Fruit fly (Drosophila melanogaster): ENCODE measurements around the gene CG15468.
A peak's percentile ranks its signal among the peaks of the same experiment; 100 is the strongest.

CG15468 gene

dm6 chrX:4919040-4919881 lies 41.7 kb downstream of the CG15468 start (continued):
- TF ChIP-seq CG8290 (GFP tag; optimal IDR thresholded peaks at IDR 0.05), result peak; percentile 57
- peak in 1 of 2 experiments; percentile 98 for TF ChIP-seq CG8290 (tag; optimal IDR thresholded peaks at IDR 0.05)
- no peak for TF ChIP-seq Trl (optimal IDR thresholded peaks at IDR 0.05)
- TF ChIP-seq Trl (GFP tag; optimal IDR thresholded peaks at IDR 0.05), result peak; percentile 86
- peak; percentile 77; the same call in 2 of the 3 replicates for TF ChIP-seq CG6175 (GFP tag; IDR thresholded peaks at IDR 0.05)
- TF ChIP-seq CG9797 (GFP tag; optimal IDR thresholded peaks at IDR 0.05), result no peak
- TF ChIP-seq Med (GFP tag), result peak; percentile 98
- no peak for TF ChIP-seq kni (GFP tag; optimal IDR thresholded peaks at IDR 0.05)
- peak; percentile 37 for TF ChIP-seq disco-r (GFP tag; optimal IDR thresholded peaks at IDR 0.05)
- TF ChIP-seq CG11695 (GFP tag; IDR thresholded peaks at IDR 0.05), result peak; percentile 84; the same call in 2 of the 3 replicates
- peak; percentile 91 for TF ChIP-seq ci (GFP tag; IDR thresholded peaks at IDR 0.05)
- TF ChIP-seq CG18011 (GFP tag; optimal IDR thresholded peaks at IDR 0.05), result peak; percentile 9
- peak; percentile 20 for TF ChIP-seq Sry-δ (GFP tag; optimal IDR thresholded peaks at IDR 0.05)
- no peak for TF ChIP-seq gfzf (GFP tag; optimal IDR thresholded peaks at IDR 0.05)
- TF ChIP-seq grn (GFP tag; optimal IDR thresholded peaks at IDR 0.05), result no peak
- no peak for TF ChIP-seq CG7271 (tag; optimal IDR thresholded peaks at IDR 0.05)
- TF ChIP-seq Usf (GFP tag; optimal IDR thresholded peaks at IDR 0.05), result peak; percentile 46
- TF ChIP-seq z (GFP tag; IDR thresholded peaks at IDR 0.05), result no peak; the same call in 2 of the 3 replicates
- peak; percentile 93 for TF ChIP-seq CG14014 (GFP tag; IDR thresholded peaks at IDR 0.05)
- TF ChIP-seq yki (optimal IDR thresholded peaks at IDR 0.05), result no peak
- peak; percentile 80 for TF ChIP-seq eyg (GFP tag; optimal IDR thresholded peaks at IDR 0.05)
- TF ChIP-seq vvl (GFP tag; IDR thresholded peaks at IDR 0.05), result peak; percentile 92
- TF ChIP-seq CG10147 (GFP tag; optimal IDR thresholded peaks at IDR 0.05), result peak; percentile 43
- TF ChIP-seq Dad (GFP tag; optimal IDR thresholded peaks at IDR 0.05), result peak; percentile 78
- TF ChIP-seq Antp (GFP tag; optimal IDR thresholded peaks at IDR 0.05), result peak; percentile 93
- TF ChIP-seq CG4424 (GFP tag; optimal IDR thresholded peaks at IDR 0.05), result peak; percentile 66
- peak; percentile 49 for TF ChIP-seq CG8281 (tag; optimal IDR thresholded peaks at IDR 0.05)
- peak; percentile 86 for TF ChIP-seq NFAT (GFP tag; IDR thresholded peaks at IDR 0.05)
- TF ChIP-seq Sox100B (GFP tag; optimal IDR thresholded peaks at IDR 0.05), result no peak
- peak; percentile 81 for TF ChIP-seq gcm2 (GFP tag; optimal IDR thresholded peaks at IDR 0.05)
- peak; percentile 66 for TF ChIP-seq CG4854 (GFP tag; optimal IDR thresholded peaks at IDR 0.05)
- peak; percentile 79; the same call in 2 of the 3 replicates for TF ChIP-seq CG3726 (GFP tag; IDR thresholded peaks at IDR 0.05)
- peak; percentile 5 for TF ChIP-seq CG13894 (tag; optimal IDR thresholded peaks at IDR 0.05)
- TF ChIP-seq Pdp1 (GFP tag; optimal IDR thresholded peaks at IDR 0.05), result peak; percentile 83 to 87
- peak; percentile 75 for TF ChIP-seq Side (GFP tag; optimal IDR thresholded peaks at IDR 0.05)
- peak; percentile 80 for TF ChIP-seq Abd-B (GFP tag; optimal IDR thresholded peaks at IDR 0.05)
- peak; percentile 77 for TF ChIP-seq fd96Cb (tag; optimal IDR thresholded peaks at IDR 0.05)
- TF ChIP-seq MTF-1 (GFP tag; optimal IDR thresholded peaks at IDR 0.05; ENCODE audit: borderline replicate concordance), result peak; percentile 56
- TF ChIP-seq Meics (GFP tag; optimal IDR thresholded peaks at IDR 0.05), result peak; percentile 86
- peak; percentile 38 for TF ChIP-seq exex (tag; optimal IDR thresholded peaks at IDR 0.05)
- TF ChIP-seq grau (tag; optimal IDR thresholded peaks at IDR 0.05), result peak; percentile 94
- peak; percentile 17 for TF ChIP-seq sima (GFP tag; optimal IDR thresholded peaks at IDR 0.05)
- peak; percentile 88 for TF ChIP-seq lab (GFP tag; optimal IDR thresholded peaks at IDR 0.05)
- TF ChIP-seq CG16813 (GFP tag; IDR thresholded peaks at IDR 0.05; ENCODE audit: partially characterized antibody), result 0 out of 3 replicates have a peak, but pooled peaks have one; percentile 2
- TF ChIP-seq Hmr (GFP tag; optimal IDR thresholded peaks at IDR 0.05), result peak; percentile 78
- no peak for TF ChIP-seq CG42726 (GFP tag; IDR thresholded peaks at IDR 0.05; ENCODE audit: partially characterized antibody)
- TF ChIP-seq CG18599 (GFP tag; optimal IDR thresholded peaks at IDR 0.05), result peak; percentile 79
- peak; percentile 48 for TF ChIP-seq dan (GFP tag; IDR thresholded peaks at IDR 0.05)
- peak; percentile 63 for TF ChIP-seq CG7987 (GFP tag; optimal IDR thresholded peaks at IDR 0.05)

All from whole organism, embryonic.